Worm (Caenorhabditis elegans) whole organism, L4 larva: ENCODE measurements around the gene scav-1.
A peak's percentile ranks its signal among the peaks of the same experiment; 100 is the strongest.

Source experiments
- F26F4.8 ChIP-seq: fragments of 200-800 bp; sonication (Bioruptor generic); conservative IDR thresholded peaks from 2 replicates; pipeline ENCODE4 v1.3.6; 2022; ENCODE audit warnings: missing genetic modification characterization, missing compliant biosample characterization
- F37D6.2 ChIP-seq: sonication (generic microtip); optimal IDR thresholded peaks from 2 replicates; lab custom pipeline; 2016; ENCODE audit warnings: mild to moderate bottlenecking, missing genetic modification characterization, missing compliant biosample characterization
- F44E2.7 ChIP-seq: fragments of 200-800 bp; sonication (Bioruptor generic); IDR thresholded peaks from 2 replicates; pipeline ENCODE4 v2.1.2; 2022; ENCODE audit warnings: missing genetic modification characterization, missing compliant biosample characterization
- R02D3.7 ChIP-seq: fragments of 150-350 bp; sonication (generic microtip); optimal IDR thresholded peaks from 3 replicates; lab custom pipeline; 2014; ENCODE audit warnings: missing biosample characterization, missing genetic modification characterization
- T26A8.4 ChIP-seq: fragments of 200-800 bp; sonication (Bioruptor generic); IDR thresholded peaks from 2 replicates; pipeline ENCODE4 v1.3.6; 2022; ENCODE audit warnings: missing genetic modification characterization, missing compliant biosample characterization
- Y75B8A.6 ChIP-seq: fragments of 200-800 bp; sonication (Bioruptor generic); IDR thresholded peaks from 2 replicates; pipeline ENCODE4 v1.3.6; 2022; ENCODE audit warnings: missing genetic modification reagents, missing genetic modification characterization, missing compliant biosample characterization
- aha-1 ChIP-seq: fragments of 150-350 bp; peaks from one replicate; lab custom pipeline; 2014; ENCODE audit warnings: missing biosample characterization, missing genetic modification characterization
- arid-1 ChIP-seq: fragments of 200-800 bp; sonication (Bioruptor generic); conservative IDR thresholded peaks from 2 replicates; pipeline ENCODE4 v1.3.6; 2022; ENCODE audit warnings: missing genetic modification reagents, missing genetic modification characterization, missing compliant biosample characterization
- cey-2 ChIP-seq: sonication (generic microtip); optimal IDR thresholded peaks from 3 replicates; lab custom pipeline; 2017; ENCODE audit warnings: missing genetic modification characterization, mild to moderate bottlenecking, missing compliant biosample characterization, antibody characterized with exemption, borderline replicate concordance; ENCODE audit not compliant: insufficient read depth
- daf-16 ChIP-seq, 3 experiments: sonication (generic microtip); optimal IDR thresholded peaks; 2 replicates each; lab custom pipeline; 2016 to 2017; ENCODE audit warnings: missing genetic modification characterization in 3 of 3, missing genetic modification reagents in 3 of 3, mild to moderate bottlenecking in 2 of 3, missing compliant biosample characterization in 2 of 3, missing biosample characterization in 1 of 3, moderate library complexity in 1 of 3
- dmd-6 ChIP-seq: fragments of 200-800 bp; sonication (Bioruptor generic); IDR thresholded peaks from 2 replicates; pipeline ENCODE4 v1.3.6; 2022; ENCODE audit warnings: missing genetic modification reagents, missing genetic modification characterization, missing compliant biosample characterization
- duxl-1 ChIP-seq: sonication (generic microtip); optimal IDR thresholded peaks from 2 replicates; lab custom pipeline; 2016; ENCODE audit warnings: mild to moderate bottlenecking, missing genetic modification characterization, moderate library complexity, missing compliant biosample characterization; ENCODE audit not compliant: poor library complexity
- dve-1 ChIP-seq: sonication (generic microtip); optimal IDR thresholded peaks from 2 replicates; lab custom pipeline; 2017; ENCODE audit warnings: antibody characterized with exemption, mild to moderate bottlenecking, missing genetic modification characterization, missing compliant biosample characterization; ENCODE audit not compliant: insufficient read depth
- egl-27 ChIP-seq: sonication (generic microtip); optimal IDR thresholded peaks from 3 replicates; lab custom pipeline; 2017; ENCODE audit warnings: missing biosample characterization, missing genetic modification reagents, missing genetic modification characterization
- egl-43 ChIP-seq: fragments of 200-800 bp; sonication (Bioruptor generic); IDR thresholded peaks from 2 replicates; pipeline ENCODE4 v1.3.6; 2022; ENCODE audit warnings: missing genetic modification reagents, missing genetic modification characterization, missing compliant biosample characterization
- hif-1 ChIP-seq, 2 experiments: sonication (generic microtip); optimal IDR thresholded peaks; 2 replicates each; lab custom pipeline; 2016 to 2017; ENCODE audit warnings: missing compliant biosample characterization in 2 of 2, missing genetic modification characterization in 2 of 2, missing genetic modification reagents in 2 of 2, missing genotype in 2 of 2, mild to moderate bottlenecking in 1 of 2
- hlh-11 ChIP-seq: fragments of 200-800 bp; sonication (Bioruptor generic); optimal IDR thresholded peaks from 2 replicates; lab custom pipeline; 2018; ENCODE audit warnings: mild to moderate bottlenecking, missing genetic modification characterization, missing compliant biosample characterization
- hlh-30 ChIP-seq: sonication (generic microtip); optimal IDR thresholded peaks from 2 replicates; lab custom pipeline; 2017; ENCODE audit warnings: antibody characterized with exemption, mild to moderate bottlenecking, missing genetic modification characterization, missing compliant biosample characterization; ENCODE audit not compliant: insufficient read depth
- jun-1 ChIP-seq: fragments of 150-350 bp; optimal IDR thresholded peaks from 2 replicates; lab custom pipeline; 2014; ENCODE audit warnings: missing biosample characterization, missing genetic modification reagents, missing genetic modification characterization
- lin-13 ChIP-seq: fragments of 150-350 bp; optimal IDR thresholded peaks from 2 replicates; lab custom pipeline; 2014; ENCODE audit warnings: missing biosample characterization, missing genetic modification reagents, missing genetic modification characterization
- lsy-2 ChIP-seq, 2 experiments: fragments of 150-350 bp in 1 of 2; sonication (generic microtip) in 1 of 2; optimal IDR thresholded peaks; 2 replicates each; lab custom pipeline; 2014 to 2017; ENCODE audit warnings: missing biosample characterization in 2 of 2, missing genetic modification characterization in 2 of 2
- mdl-1 ChIP-seq, 2 experiments: fragments of 150-350 bp in 1 of 2; sonication (generic microtip) in 1 of 2; optimal IDR thresholded peaks; 2 replicates each; lab custom pipeline; 2014 to 2017; ENCODE audit warnings: missing biosample characterization in 2 of 2, missing genetic modification characterization in 2 of 2
- mdt-29 ChIP-seq: fragments of 200-800 bp; sonication (Bioruptor generic); IDR thresholded peaks from 2 replicates; pipeline ENCODE4 v1.3.6; 2022; ENCODE audit warnings: missing genetic modification reagents, missing genetic modification characterization, missing compliant biosample characterization
- mep-1 ChIP-seq: fragments of 150-350 bp; sonication (generic microtip); optimal IDR thresholded peaks from 3 replicates; lab custom pipeline; 2014; ENCODE audit warnings: missing biosample characterization, missing genetic modification characterization
- mxl-2 ChIP-seq: fragments of 200-800 bp; sonication (Bioruptor generic); conservative IDR thresholded peaks from 2 replicates; pipeline ENCODE4 v1.3.6; 2022; ENCODE audit warnings: missing genetic modification reagents, missing genetic modification characterization, missing compliant biosample characterization
- nhr-28 ChIP-seq: fragments of 150-350 bp; optimal IDR thresholded peaks from 2 replicates; lab custom pipeline; 2014; ENCODE audit warnings: missing biosample characterization, missing genetic modification characterization
- nhr-6 ChIP-seq: fragments of 150-350 bp; optimal IDR thresholded peaks from 2 replicates; lab custom pipeline; 2014; ENCODE audit warnings: missing biosample characterization, missing genetic modification characterization
- pha-4 ChIP-seq, 2 experiments: fragments of 150-350 bp in 1 of 2; fragments of 200-800 bp in 1 of 2; sonication (Bioruptor generic) in 1 of 2; IDR thresholded peaks in 1 of 2; optimal IDR thresholded peaks in 1 of 2; 2 replicates each; pipeline versions ENCODE4 v1.3.6 to Lab custom; 2014 to 2022; ENCODE audit warnings: missing genetic modification characterization in 2 of 2, missing genetic modification reagents in 2 of 2, missing biosample characterization in 1 of 2, missing compliant biosample characterization in 1 of 2
- unc-130 ChIP-seq: sonication (generic microtip); optimal IDR thresholded peaks from 2 replicates; lab custom pipeline; 2016; ENCODE audit warnings: missing genetic modification reagents, missing genetic modification characterization, missing compliant biosample characterization
- unc-62 ChIP-seq, 3 experiments: fragments of 150-350 bp in 1 of 3; sonication (generic microtip); optimal IDR thresholded peaks in 2 of 3; peaks in 1 of 3; 1 replicate in 1 of 3; 2 replicates in 2 of 3; lab custom pipeline; 2014 to 2017; ENCODE audit warnings: missing biosample characterization in 3 of 3, missing genetic modification characterization in 3 of 3, missing genetic modification reagents in 3 of 3, missing genotype in 1 of 3
- vab-7 ChIP-seq: fragments of 200-800 bp; sonication (Bioruptor generic); IDR thresholded peaks from 2 replicates; pipeline ENCODE4 v1.3.6; 2022; ENCODE audit warnings: missing genetic modification reagents, missing genetic modification characterization, missing compliant biosample characterization
- zip-2 ChIP-seq: fragments of 150-350 bp; optimal IDR thresholded peaks from 2 replicates; lab custom pipeline; 2014; ENCODE audit warnings: missing biosample characterization, missing genetic modification characterization
- ztf-11 ChIP-seq: fragments of 150-350 bp; optimal IDR thresholded peaks from 2 replicates; lab custom pipeline; 2014; ENCODE audit warnings: missing biosample characterization, missing genetic modification characterization
- ztf-7 ChIP-seq: fragments of 150-350 bp; optimal IDR thresholded peaks from 2 replicates; lab custom pipeline; 2014; ENCODE audit warnings: missing biosample characterization, missing genetic modification characterization

scav-1 gene

DNA sequence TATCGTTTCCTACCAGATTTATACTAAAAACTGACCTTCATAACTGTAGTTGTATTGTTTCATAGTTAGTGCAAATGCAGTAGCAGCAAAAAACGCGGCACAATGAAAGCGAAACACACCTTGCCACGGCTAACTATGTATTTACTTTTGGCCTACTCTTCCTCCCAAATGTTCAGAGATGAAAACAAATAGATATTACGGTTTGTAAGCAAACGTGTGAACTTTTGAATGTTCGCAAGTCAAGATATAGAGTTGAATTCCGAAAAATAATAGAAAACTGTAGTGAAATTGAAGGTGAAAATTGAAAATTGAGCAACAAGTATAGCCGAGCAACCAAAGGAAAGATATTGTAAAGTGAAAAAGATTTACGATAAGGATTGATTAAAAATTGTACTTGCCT, 36.2 kb downstream of the scav-1 start, which contains the start of gene chtl-1:
chtl-1 (minus strand) TSS at position 101 of the 400 bp plus-strand sequence.
- TF ChIP-seq jun-1 (tag; lab: Kevin White, UChicago) (no peak), mdl-1 (tag; optimal IDR thresholded peaks at IDR 0.05; lab: Kevin White, UChicago) (no peak), ztf-11 (no peak), unc-62 (GFP tag; optimal IDR thresholded peaks at IDR 0.05 in 1 of 2; lab: Kevin White, UChicago) (no peak), unc-62 (tag; optimal IDR thresholded peaks at IDR 0.05; lab: Kevin White, UChicago) (no peak), duxl-1 (tag; lab: Kevin White, UChicago) (no peak), F44E2.7 (GFP tag; lab: Robert Waterston, UW) (no peak), R02D3.7 (tag; lab: Kevin White, UChicago) (no peak), ztf-7 (no peak)

DNA sequence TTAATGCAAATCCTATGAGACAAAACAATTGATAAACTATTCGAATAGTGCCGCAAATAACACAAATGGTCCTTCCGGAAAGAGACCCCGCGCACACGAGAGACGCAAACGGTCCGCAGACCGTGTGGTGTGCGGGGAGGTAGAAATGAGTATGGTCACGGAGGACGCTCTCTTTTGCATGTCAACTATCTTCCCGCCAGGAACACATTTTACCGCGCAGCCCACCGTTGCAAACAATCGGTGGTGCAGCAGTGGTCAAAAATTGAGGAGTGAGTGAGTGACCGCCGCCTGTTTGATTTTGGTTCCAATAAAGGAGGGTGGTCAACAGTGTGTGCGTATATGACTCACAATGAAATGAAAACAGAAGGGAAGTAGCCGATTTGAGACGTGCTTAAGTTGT, 39.7 kb downstream of the scav-1 start:
- no peak for TF ChIP-seq unc-130 (GFP tag; lab: Kevin White, UChicago)
- TF ChIP-seq egl-43 (GFP tag; lab: Robert Waterston, UW): 0 out of 2 replicates have a peak, but pooled peaks have one; percentile 33
- no peak for TF ChIP-seq mxl-2

DNA sequence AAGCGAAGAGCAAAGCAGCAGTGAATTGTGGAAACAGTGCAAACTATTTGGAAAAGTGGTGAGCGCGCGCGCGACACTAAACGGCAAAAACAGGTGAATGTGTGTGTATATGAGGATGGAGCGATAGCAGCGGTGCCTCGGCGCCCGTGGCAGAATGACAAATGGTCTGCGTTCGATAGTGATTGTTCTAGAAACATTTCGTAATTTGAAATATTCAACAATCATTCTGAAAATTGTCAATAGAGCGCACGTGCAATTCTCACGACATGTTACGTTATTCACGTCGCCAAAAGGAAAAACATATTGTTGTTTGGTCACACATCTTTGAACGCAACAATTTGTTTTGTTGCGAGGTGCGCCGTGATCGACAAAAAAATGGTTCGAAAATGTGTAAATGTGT, 45.1 kb downstream of the scav-1 start:
- no peak for TF ChIP-seq egl-27
- TF ChIP-seq mdt-29 (GFP tag; lab: Robert Waterston, UW): peak; percentile 35; the same call in 1 of the 2 replicates
- 0 out of 2 replicates have a peak, but pooled peaks have one; percentile 9 for TF ChIP-seq T26A8.4 (GFP tag; lab: Robert Waterston, UW)
- TF ChIP-seq lsy-2 (tag; optimal IDR thresholded peaks at IDR 0.05; lab: Kevin White, UChicago): peak in 1 of 2 experiments; percentile 17
- TF ChIP-seq lin-13 (GFP tag; lab: Kevin White, UChicago): peak; percentile 18
- TF ChIP-seq Y75B8A.6 (GFP tag; lab: Robert Waterston, UW): 0 out of 2 replicates have a peak, but pooled peaks have one; percentile 30
- TF ChIP-seq mdl-1 (tag; optimal IDR thresholded peaks at IDR 0.05; lab: Kevin White, UChicago): peak in 1 of 2 experiments; percentile 4
- TF ChIP-seq hlh-11 (tag; lab: Kevin White, UChicago): peak; percentile 68
- no peak for TF ChIP-seq F26F4.8
- no peak for TF ChIP-seq cey-2
- peak; percentile 14 for TF ChIP-seq nhr-28 (tag; lab: Kevin White, UChicago)
- TF ChIP-seq nhr-6 (tag; lab: Kevin White, UChicago): no peak
- no peak for TF ChIP-seq zip-2 (tag; lab: Kevin White, UChicago)
- peak; percentile 57 for TF ChIP-seq dmd-6
- no peak for TF ChIP-seq vab-7 (GFP tag; lab: Robert Waterston, UW)
- TF ChIP-seq arid-1 (GFP tag; lab: Robert Waterston, UW): no peak
- TF ChIP-seq pha-4 (GFP tag; IDR thresholded peaks at IDR 0.05; lab: Robert Waterston, UW): no peak
- TF ChIP-seq pha-4 (tag; optimal IDR thresholded peaks at IDR 0.05; lab: Kevin White, UChicago): peak; percentile 44
- peak; percentile 77 for TF ChIP-seq hlh-30 (tag; lab: Kevin White, UChicago)
- peak; percentile 62 for TF ChIP-seq dve-1
- TF ChIP-seq F37D6.2: no peak
- TF ChIP-seq daf-16 (GFP tag; optimal IDR thresholded peaks at IDR 0.05; lab: Kevin White, UChicago): no peak
- TF ChIP-seq daf-16 (tag; optimal IDR thresholded peaks at IDR 0.05; lab: Kevin White, UChicago): peak; percentile 97
- peak; percentile 45 for TF ChIP-seq mep-1
- peak; percentile 100 for TF ChIP-seq aha-1 (tag; lab: Kevin White, UChicago)
- peak; percentile 46 to 98 for TF ChIP-seq hif-1 (tag; optimal IDR thresholded peaks at IDR 0.05; lab: Kevin White, UChicago)
